Worm (Caenorhabditis elegans) whole organism, L1 larva: ENCODE data around the gene F32A5.4.

Experiments used
- C04F5.9 ChIP-seq: sonication (generic microtip); optimal IDR thresholded peaks from 2 replicates; lab custom pipeline; 2016; ENCODE audit warnings: missing genetic modification characterization, missing compliant biosample characterization
- C16A3.4 ChIP-seq: fragments of 150-350 bp; optimal IDR thresholded peaks from 2 replicates; lab custom pipeline; 2014; ENCODE audit warnings: missing biosample characterization, missing genetic modification characterization
- Y116A8C.19 ChIP-seq: sonication (generic microtip); optimal IDR thresholded peaks from 2 replicates; lab custom pipeline; 2016; ENCODE audit warnings: missing compliant biosample characterization, missing genetic modification characterization, borderline replicate concordance
- aha-1 ChIP-seq: fragments of 150-350 bp; optimal IDR thresholded peaks from 2 replicates; lab custom pipeline; 2014; ENCODE audit warnings: missing biosample characterization, missing genetic modification characterization
- ama-1 ChIP-seq: fragments of 150-350 bp; optimal IDR thresholded peaks from 2 replicates; lab custom pipeline; 2014
- ceh-88 ChIP-seq: fragments of 200-800 bp; sonication (Bioruptor generic); IDR thresholded peaks from 2 replicates; pipeline ENCODE4 v1.3.6; 2022; ENCODE audit warnings: missing genetic modification characterization, missing compliant biosample characterization
- efl-1 ChIP-seq, 4 experiments: fragments of 150-350 bp; optimal IDR thresholded peaks in 3 of 4; peaks in 1 of 4; 1 replicate in 1 of 4; 2 replicates in 3 of 4; lab custom pipeline; 2014; ENCODE audit warnings: missing biosample characterization in 2 of 4, missing genetic modification characterization in 2 of 4, missing genetic modification reagents in 2 of 4
- egl-27 ChIP-seq, 2 experiments: fragments of 150-350 bp in 1 of 2; sonication (generic microtip); optimal IDR thresholded peaks; 3 replicates each; lab custom pipeline; 2017 to 2018; ENCODE audit warnings: missing biosample characterization in 2 of 2, missing genetic modification characterization in 2 of 2, missing genetic modification reagents in 2 of 2
- elt-2 ChIP-seq: sonication (generic microtip); optimal IDR thresholded peaks from 2 replicates; lab custom pipeline; 2016; ENCODE audit warnings: missing genetic modification characterization, mild to moderate bottlenecking, inconsistent platforms, missing compliant biosample characterization, missing genetic modification reagents
- elt-3 ChIP-seq, 6 experiments: fragments of 150-350 bp in 1 of 6; sonication (generic microtip); optimal IDR thresholded peaks; 2 replicates each; lab custom pipeline; 2017 to 2018; ENCODE audit warnings: missing biosample characterization in 6 of 6, missing genetic modification characterization in 6 of 6, inconsistent platforms in 1 of 6
- ets-5 ChIP-seq: fragments of 200-800 bp; sonication (Bioruptor generic); IDR thresholded peaks from 2 replicates; pipeline ENCODE4 v1.3.6; 2022; ENCODE audit warnings: missing genetic modification characterization, missing compliant biosample characterization
- fkh-4 ChIP-seq: sonication (generic microtip); optimal IDR thresholded peaks from 2 replicates; lab custom pipeline; 2016; ENCODE audit warnings: missing compliant biosample characterization, missing genetic modification characterization, borderline replicate concordance
- fos-1 ChIP-seq: fragments of 150-350 bp; optimal IDR thresholded peaks from 2 replicates; lab custom pipeline; 2014; ENCODE audit warnings: missing biosample characterization, missing genetic modification characterization
- grh-1 ChIP-seq: fragments of 200-800 bp; sonication (Bioruptor generic); IDR thresholded peaks from 2 replicates; pipeline ENCODE4 v1.3.6; 2022; ENCODE audit warnings: missing genetic modification reagents, missing genetic modification characterization, missing compliant biosample characterization
- hlh-4 ChIP-seq: sonication (generic microtip); optimal IDR thresholded peaks from 2 replicates; lab custom pipeline; 2016; ENCODE audit warnings: mild to moderate bottlenecking, missing genetic modification characterization, missing compliant biosample characterization
- lin-13 ChIP-seq: fragments of 150-350 bp; optimal IDR thresholded peaks from 2 replicates; lab custom pipeline; 2014; ENCODE audit warnings: missing biosample characterization, missing genetic modification reagents, missing genetic modification characterization
- lin-14 ChIP-seq: fragments of 200-800 bp; sonication (Bioruptor generic); optimal IDR thresholded peaks from 2 replicates; lab custom pipeline; 2018; ENCODE audit warnings: mild to moderate bottlenecking, missing genetic modification characterization, moderate library complexity, missing compliant biosample characterization
- lin-35 ChIP-seq, 2 experiments: fragments of 150-350 bp; optimal IDR thresholded peaks; 2 replicates each; lab custom pipeline; 2014; ENCODE audit warnings: missing biosample characterization in 2 of 2, missing genetic modification characterization in 2 of 2, missing genetic modification reagents in 2 of 2
- lin-39 ChIP-seq: fragments of 150-350 bp; optimal IDR thresholded peaks from 2 replicates; lab custom pipeline; 2014; ENCODE audit warnings: missing biosample characterization, missing genetic modification reagents, missing genetic modification characterization
- lir-3 ChIP-seq: sonication (generic microtip); optimal IDR thresholded peaks from 2 replicates; lab custom pipeline; 2016; ENCODE audit warnings: mild to moderate bottlenecking, missing genetic modification characterization, moderate library complexity, missing compliant biosample characterization; ENCODE audit not compliant: poor library complexity
- mab-9 ChIP-seq: fragments of 200-800 bp; sonication (Bioruptor generic); IDR thresholded peaks from 2 replicates; pipeline ENCODE4 v1.3.6; 2022; ENCODE audit warnings: missing genetic modification reagents, missing genetic modification characterization, missing compliant biosample characterization
- mep-1 ChIP-seq: fragments of 150-350 bp; optimal IDR thresholded peaks from 2 replicates; lab custom pipeline; 2014; ENCODE audit warnings: missing biosample characterization, missing genetic modification characterization
- nhr-11 ChIP-seq: fragments of 150-350 bp; optimal IDR thresholded peaks from 2 replicates; lab custom pipeline; 2014; ENCODE audit warnings: missing biosample characterization, missing genetic modification characterization
- nhr-19 ChIP-seq: fragments of 200-800 bp; sonication (Bioruptor generic); conservative IDR thresholded peaks from 2 replicates; pipeline ENCODE4 v1.3.6; 2022; ENCODE audit warnings: missing genetic modification characterization, missing compliant biosample characterization
- nhr-237 ChIP-seq: fragments of 150-350 bp; optimal IDR thresholded peaks from 2 replicates; lab custom pipeline; 2014; ENCODE audit warnings: missing biosample characterization, missing genetic modification characterization
- nhr-28 ChIP-seq: fragments of 150-350 bp; optimal IDR thresholded peaks from 2 replicates; lab custom pipeline; 2014; ENCODE audit warnings: missing biosample characterization, missing genetic modification characterization
- nhr-47 ChIP-seq: sonication (generic microtip); optimal IDR thresholded peaks from 2 replicates; lab custom pipeline; 2016; ENCODE audit warnings: mild to moderate bottlenecking, missing genetic modification characterization, moderate library complexity, missing compliant biosample characterization
- nhr-71 ChIP-seq: sonication (generic microtip); optimal IDR thresholded peaks from 2 replicates; lab custom pipeline; 2016; ENCODE audit warnings: mild to moderate bottlenecking, missing genetic modification characterization, moderate library complexity, missing compliant biosample characterization
- nhr-90 ChIP-seq: sonication (generic microtip); optimal IDR thresholded peaks from 2 replicates; lab custom pipeline; 2016; ENCODE audit warnings: mild to moderate bottlenecking, missing genetic modification characterization, missing compliant biosample characterization; ENCODE audit not compliant: poor library complexity
- pax-3 ChIP-seq: fragments of 200-800 bp; sonication (Bioruptor generic); optimal IDR thresholded peaks from 2 replicates; lab custom pipeline; 2018; ENCODE audit warnings: mild to moderate bottlenecking, missing genetic modification characterization, moderate library complexity, missing compliant biosample characterization
- pqm-1 ChIP-seq: sonication (generic microtip); optimal IDR thresholded peaks from 3 replicates; lab custom pipeline; 2017; ENCODE audit warnings: missing biosample characterization, missing genetic modification characterization
- skn-1 ChIP-seq: fragments of 150-350 bp; optimal IDR thresholded peaks from 2 replicates; lab custom pipeline; 2014; ENCODE audit warnings: missing biosample characterization, missing genetic modification characterization
- snpc-4 ChIP-seq: fragments of 150-350 bp; optimal IDR thresholded peaks from 2 replicates; lab custom pipeline; 2014; ENCODE audit warnings: missing biosample characterization, missing genetic modification characterization
- sup-37 ChIP-seq: fragments of 200-800 bp; sonication (Bioruptor generic); optimal IDR thresholded peaks from 2 replicates; lab custom pipeline; 2018; ENCODE audit warnings: mild to moderate bottlenecking, missing genetic modification characterization, missing compliant biosample characterization
- tlp-1 ChIP-seq: fragments of 150-350 bp; optimal IDR thresholded peaks from 2 replicates; lab custom pipeline; 2014; ENCODE audit warnings: missing biosample characterization, missing genetic modification characterization
- vab-15 ChIP-seq: sonication (generic microtip); optimal IDR thresholded peaks from 2 replicates; lab custom pipeline; 2017; ENCODE audit warnings: missing genotype, mild to moderate bottlenecking, missing genetic modification characterization, missing compliant biosample characterization
- xbp-1 ChIP-seq: sonication (generic microtip); optimal IDR thresholded peaks from 2 replicates; lab custom pipeline; 2016; ENCODE audit warnings: missing genetic modification characterization, missing compliant biosample characterization

Gene F32A5.4

ce11 chrII:7230684-7231083, 1.7 kb downstream of the F32A5.4 start:
- TF ChIP-seq grh-1 (GFP tag; lab: Robert Waterston, UW): 0 out of 2 replicates have a peak, but pooled peaks have one; percentile 9
- no peak for TF ChIP-seq pqm-1 (tag; lab: Kevin White, UChicago)
- no peak for TF ChIP-seq efl-1 (optimal IDR thresholded peaks at IDR 0.05; lab: Kevin White, UChicago)
- TF ChIP-seq efl-1 (GFP tag; optimal IDR thresholded peaks at IDR 0.05 in 1 of 2; lab: Kevin White, UChicago): peak in 1 of 2 experiments; percentile 1
- no peak for TF ChIP-seq lin-14 (GFP tag; lab: Kevin White, UChicago)
- TF ChIP-seq mep-1 (tag; lab: Kevin White, UChicago): peak; percentile 5

DNA sequence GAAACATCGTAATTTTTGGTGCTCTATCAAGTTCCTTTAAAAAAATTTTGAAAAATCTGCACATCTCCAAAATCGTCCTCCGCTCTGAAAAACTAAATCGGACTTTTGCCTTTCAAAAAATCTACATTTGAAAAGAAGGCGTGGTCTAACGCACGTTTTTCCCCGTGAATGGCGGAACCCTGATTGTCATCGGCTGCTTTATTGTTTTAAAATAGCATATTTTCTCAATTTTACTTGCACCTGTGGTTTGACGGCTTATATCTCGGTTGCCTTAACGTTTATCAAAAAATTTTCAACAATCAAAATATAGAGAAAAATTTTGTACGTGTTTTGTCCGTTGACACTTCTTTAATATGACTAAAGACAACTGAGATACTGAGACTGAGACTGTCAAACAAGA, 3.0 kb downstream of the F32A5.4 start:
- TF ChIP-seq efl-1 (optimal IDR thresholded peaks at IDR 0.05; lab: Kevin White, UChicago) (no peak), efl-1 (GFP tag; optimal IDR thresholded peaks at IDR 0.05 in 1 of 2; lab: Kevin White, UChicago) (peak in 1 of 2 experiments; percentile 54), skn-1 (tag; lab: Kevin White, UChicago) (no peak), fkh-4 (tag; lab: Kevin White, UChicago) (no peak), sup-37 (GFP tag; lab: Kevin White, UChicago) (no peak), lir-3 (tag; lab: Kevin White, UChicago) (no peak), nhr-237 (tag; lab: Kevin White, UChicago) (no peak), ama-1 (lab: Kevin White, UChicago) (no peak), nhr-28 (tag; lab: Kevin White, UChicago) (no peak), snpc-4 (tag; lab: Kevin White, UChicago) (peak; percentile 90), nhr-71 (tag; lab: Kevin White, UChicago) (no peak), Y116A8C.19 (tag; lab: Kevin White, UChicago) (no peak)

- TF ChIP-seq elt-2 (tag; lab: Kevin White, UChicago) (peak; percentile 66), lin-13 (GFP tag; lab: Kevin White, UChicago) (no peak), lin-14 (GFP tag; lab: Kevin White, UChicago) (peak; percentile 1)
- TF ChIP-seq, all 84 proteins: peak for 2
Observed at ce11 chrII:7232517-7232916, 3.6 kb downstream of the F32A5.4 start, which contains the start of gene ctsa-3.1. Gene ctsa-3.1 (plus strand): TSS chrII:7232853.

DNA sequence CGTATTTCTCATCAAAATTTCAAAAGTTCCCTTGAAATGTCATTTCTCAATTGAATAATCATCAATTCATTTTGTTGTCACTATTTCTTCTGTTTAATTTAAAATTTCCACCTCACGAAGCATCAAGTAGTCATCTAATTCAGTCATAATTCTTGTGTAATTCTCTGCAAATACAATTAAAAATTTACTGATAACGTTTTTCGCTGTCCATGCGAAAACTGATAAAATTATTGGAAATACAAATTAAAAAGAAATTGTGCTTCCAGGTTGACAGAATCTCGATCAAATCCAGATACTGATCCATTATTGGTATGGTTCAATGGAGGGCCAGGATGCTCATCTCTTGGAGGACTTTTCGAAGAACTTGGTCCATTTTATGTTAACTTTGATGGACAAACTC, 4.3 kb downstream of the F32A5.4 start:
- no peak for TF ChIP-seq aha-1 (tag; lab: Kevin White, UChicago)
- TF ChIP-seq sup-37 (GFP tag; lab: Kevin White, UChicago): no peak
- TF ChIP-seq elt-3 (tag; optimal IDR thresholded peaks at IDR 0.05; lab: Kevin White, UChicago): no peak
- no peak for TF ChIP-seq lin-39 (tag; lab: Kevin White, UChicago)
- no peak for TF ChIP-seq nhr-19
- peak; percentile 32 for TF ChIP-seq elt-2 (tag; lab: Kevin White, UChicago)
- no peak for TF ChIP-seq xbp-1
- TF ChIP-seq nhr-11 (tag; lab: Kevin White, UChicago): no peak
- no peak for TF ChIP-seq nhr-237 (tag; lab: Kevin White, UChicago)
- TF ChIP-seq mab-9: no peak
- peak in 1 of 2 experiments; percentile 4 for TF ChIP-seq lin-35 (GFP tag; optimal IDR thresholded peaks at IDR 0.05; lab: Kevin White, UChicago)
- no peak for TF ChIP-seq mep-1 (tag; lab: Kevin White, UChicago)
- no peak for TF ChIP-seq nhr-47
- TF ChIP-seq pax-3: no peak
- no peak for TF ChIP-seq ets-5 (GFP tag; lab: Robert Waterston, UW)
- TF ChIP-seq ceh-88 (GFP tag; lab: Robert Waterston, UW): no peak
- TF ChIP-seq hlh-4 (tag; lab: Kevin White, UChicago): no peak
- TF ChIP-seq vab-15: no peak
- no peak for TF ChIP-seq fos-1 (tag; lab: Kevin White, UChicago)
- TF ChIP-seq C16A3.4 (tag; lab: Kevin White, UChicago): no peak
- no peak for TF ChIP-seq lir-3 (tag; lab: Kevin White, UChicago)
- TF ChIP-seq efl-1 (optimal IDR thresholded peaks at IDR 0.05; lab: Kevin White, UChicago): no peak
- peak in 1 of 2 experiments; percentile 65 for TF ChIP-seq efl-1 (GFP tag; optimal IDR thresholded peaks at IDR 0.05 in 1 of 2; lab: Kevin White, UChicago)
- TF ChIP-seq C04F5.9: no peak
- TF ChIP-seq egl-27 (tag; optimal IDR thresholded peaks at IDR 0.05; lab: Kevin White, UChicago): no peak
- no peak for TF ChIP-seq nhr-90 (tag; lab: Kevin White, UChicago)
- TF ChIP-seq tlp-1: no peak
